Worm (Caenorhabditis elegans) whole organism, L4/young adult: Measurements from ENCODE around the gene F41B5.1.

Experiments used
- W03F9.2 ChIP-seq: fragments of 150-350 bp; optimal IDR thresholded peaks from 2 replicates; lab custom pipeline; 2014; ENCODE audit warnings: missing biosample characterization, missing genetic modification characterization
- dao-5 ChIP-seq: sonication (generic microtip); optimal IDR thresholded peaks from 2 replicates; lab custom pipeline; 2016; ENCODE audit warnings: missing genotype, missing genetic modification characterization, moderate library complexity, missing compliant biosample characterization
- him-1 ChIP-seq: sonication (generic microtip); optimal IDR thresholded peaks from 2 replicates; lab custom pipeline; 2016; ENCODE audit warnings: missing genotype, missing genetic modification reagents, missing genetic modification characterization, missing compliant biosample characterization

DNA sequence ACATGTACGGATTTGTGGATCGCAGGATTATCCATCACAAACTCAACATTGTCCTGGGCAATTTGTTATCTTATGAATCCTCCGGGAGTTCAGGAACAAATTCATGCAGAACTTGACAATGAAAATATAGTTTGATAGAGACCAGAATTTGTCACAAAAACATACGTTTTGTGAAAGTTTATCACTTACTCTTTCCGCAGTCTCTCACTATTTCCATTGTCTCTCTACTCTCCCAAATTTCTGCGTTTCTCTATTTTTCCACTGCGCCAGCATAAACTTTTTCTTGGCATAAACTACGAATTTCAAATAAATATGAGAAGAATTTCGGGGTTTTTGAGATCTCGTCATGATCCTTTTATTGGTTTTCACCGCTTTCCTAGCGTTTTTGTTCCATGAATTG is 12.7 kb upstream of the F41B5.1 start, which contains the start of gene cyp-33C3:
- TF ChIP-seq W03F9.2 (tag; lab: Kevin White, UChicago), result no peak
- no peak for TF ChIP-seq him-1
- TF ChIP-seq dao-5 (tag; lab: Kevin White, UChicago), result no peak
